Worm (Caenorhabditis elegans): Measurements from ENCODE around the gene tbx-2.

tbx-2 gene

ce11 chrIII:5145874-5146273 is 9.8 kb upstream of the tbx-2 start:
- TF ChIP-seq lin-14 (GFP tag; optimal IDR thresholded peaks at IDR 0.05) (no peak), efl-1 (optimal IDR thresholded peaks at IDR 0.05) (no peak), efl-1 (GFP tag; optimal IDR thresholded peaks at IDR 0.05 in 1 of 2) (peak in 1 of 2 experiments; percentile 92), jun-1 (tag; optimal IDR thresholded peaks at IDR 0.05) (no peak), zag-1 (tag; optimal IDR thresholded peaks at IDR 0.05) (no peak), lin-13 (GFP tag; optimal IDR thresholded peaks at IDR 0.05) (no peak), nhr-19 (GFP tag; conservative IDR thresholded peaks at IDR 0.05) (no peak), unc-86 (tag; optimal IDR thresholded peaks at IDR 0.05) (no peak), elt-2 (tag; optimal IDR thresholded peaks at IDR 0.05) (peak; percentile 11), nhr-84 (tag; optimal IDR thresholded peaks at IDR 0.05) (no peak)

DNA sequence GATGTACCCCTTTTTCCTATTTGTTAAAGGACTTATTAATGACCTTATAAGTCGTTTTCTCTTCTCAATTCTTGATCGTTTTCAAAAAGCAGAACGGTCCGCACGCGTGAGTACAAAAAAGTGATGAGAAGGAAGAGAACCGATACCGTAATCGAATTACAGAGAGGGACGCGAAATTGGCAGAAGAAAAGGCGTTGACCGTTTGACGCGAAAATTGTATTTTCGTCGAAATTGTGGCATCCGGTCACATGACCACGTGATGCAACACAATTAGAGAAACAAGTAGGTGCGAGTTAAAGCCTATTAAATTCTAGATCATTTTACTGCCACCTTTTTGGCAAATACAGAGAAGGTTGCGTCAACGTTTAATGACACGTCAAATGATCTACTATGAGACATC is 8.1 kb upstream of the tbx-2 start:
- TF ChIP-seq lin-39 (tag; optimal IDR thresholded peaks at IDR 0.05) (no peak), hpl-2 (GFP tag; optimal IDR thresholded peaks at IDR 0.05) (no peak), tbx-2 (tag; optimal IDR thresholded peaks at IDR 0.05) (peak; percentile 89), Y116A8C.19 (tag; optimal IDR thresholded peaks at IDR 0.05; ENCODE audit: borderline replicate concordance) (no peak), pax-3 (tag; optimal IDR thresholded peaks at IDR 0.05) (no peak), irx-1 (tag; optimal IDR thresholded peaks at IDR 0.05) (no peak), nhr-237 (tag; optimal IDR thresholded peaks at IDR 0.05) (no peak), nhr-77 (tag; optimal IDR thresholded peaks at IDR 0.05) (no peak), nhr-20 (tag; optimal IDR thresholded peaks at IDR 0.05) (peak; percentile 4), nhr-71 (tag; optimal IDR thresholded peaks at IDR 0.05) (peak; percentile 3), nhr-85 (tag) (peak; percentile 68), fkh-4 (tag; optimal IDR thresholded peaks at IDR 0.05; ENCODE audit: borderline replicate concordance) (no peak), isw-1 (GFP tag; IDR thresholded peaks at IDR 0.05) (no peak), efl-1 (optimal IDR thresholded peaks at IDR 0.05) (no peak), efl-1 (GFP tag; optimal IDR thresholded peaks at IDR 0.05 in 1 of 2) (peak in 1 of 2 experiments; percentile 36), lin-14 (GFP tag; optimal IDR thresholded peaks at IDR 0.05) (peak; percentile 25), grh-1 (GFP tag; IDR thresholded peaks at IDR 0.05) (no peak)

DNA sequence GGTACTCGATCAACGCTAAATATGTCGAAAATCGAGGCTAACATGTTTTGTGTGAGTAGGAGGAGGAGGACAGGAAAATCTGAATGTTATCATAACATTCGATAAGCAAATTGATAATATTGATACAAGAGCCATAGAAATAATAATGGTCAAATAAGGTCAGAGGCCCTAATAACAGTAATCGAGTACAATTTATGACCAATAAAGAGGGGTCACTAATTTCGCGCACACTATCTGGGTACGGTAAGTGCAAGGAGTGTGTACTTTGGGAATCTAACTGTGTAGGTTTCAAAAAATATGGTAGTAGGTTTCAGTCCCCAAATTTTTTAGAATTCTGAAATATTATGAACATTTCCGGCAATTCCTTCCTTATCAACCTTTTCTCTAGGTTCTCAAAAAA is 7.4 kb upstream of the tbx-2 start:
- TF ChIP-seq ceh-82 (tag; optimal IDR thresholded peaks at IDR 0.05): no peak
- TF ChIP-seq hlh-4 (tag; optimal IDR thresholded peaks at IDR 0.05): no peak
- no peak for TF ChIP-seq unc-86 (tag; optimal IDR thresholded peaks at IDR 0.05)
- no peak for TF ChIP-seq pag-3 (tag; optimal IDR thresholded peaks at IDR 0.05; ENCODE audit: borderline replicate concordance, insufficient read depth)
- no peak for TF ChIP-seq dsc-1 (tag; optimal IDR thresholded peaks at IDR 0.05)
- no peak for TF ChIP-seq fkh-8 (tag; optimal IDR thresholded peaks at IDR 0.05)
- TF ChIP-seq ztf-11 (tag; optimal IDR thresholded peaks at IDR 0.05): no peak
- no peak for TF ChIP-seq fkh-10 (GFP tag; optimal IDR thresholded peaks at IDR 0.05)

- TF ChIP-seq ztf-11 (tag; optimal IDR thresholded peaks at IDR 0.05) (no peak), pax-3 (tag; optimal IDR thresholded peaks at IDR 0.05) (no peak), fkh-4 (tag; optimal IDR thresholded peaks at IDR 0.05; ENCODE audit: borderline replicate concordance) (no peak), ztf-4 (tag; optimal IDR thresholded peaks at IDR 0.05) (no peak), efl-1 (optimal IDR thresholded peaks at IDR 0.05) (no peak), efl-1 (GFP tag; optimal IDR thresholded peaks at IDR 0.05 in 1 of 2) (peak in 1 of 2 experiments; percentile 53), grh-1 (GFP tag; IDR thresholded peaks at IDR 0.05) (no peak), ces-1 (GFP tag; optimal IDR thresholded peaks at IDR 0.05) (no peak), alr-1 (tag; optimal IDR thresholded peaks at IDR 0.05; ENCODE audit: borderline replicate concordance) (no peak), lin-14 (GFP tag; optimal IDR thresholded peaks at IDR 0.05) (peak; percentile 37), F16B12.6 (tag; optimal IDR thresholded peaks at IDR 0.05) (no peak), nhr-76 (tag; optimal IDR thresholded peaks at IDR 0.05) (no peak), skn-1 (tag; optimal IDR thresholded peaks at IDR 0.05) (no peak), nhr-19 (GFP tag; conservative IDR thresholded peaks at IDR 0.05) (no peak), C34B4.2 (tag; optimal IDR thresholded peaks at IDR 0.05) (no peak), blmp-1 (tag; optimal IDR thresholded peaks at IDR 0.05) (peak; percentile 17), C16A3.4 (tag; optimal IDR thresholded peaks at IDR 0.05) (no peak), isw-1 (GFP tag; IDR thresholded peaks at IDR 0.05) (no peak), nhr-20 (tag; optimal IDR thresholded peaks at IDR 0.05) (peak; percentile 53), elt-3 (tag; optimal IDR thresholded peaks at IDR 0.05) (peak in 1 of 6 experiments; percentile 28), aly-2 (tag; optimal IDR thresholded peaks at IDR 0.05) (no peak), jun-1 (tag; optimal IDR thresholded peaks at IDR 0.05) (no peak), lir-3 (tag; optimal IDR thresholded peaks at IDR 0.05; ENCODE audit: poor library complexity) (no peak), fkh-8 (tag; optimal IDR thresholded peaks at IDR 0.05) (no peak), hpl-2 (GFP tag; optimal IDR thresholded peaks at IDR 0.05) (no peak), snpc-4 (tag; optimal IDR thresholded peaks at IDR 0.05) (no peak), lin-15B (tag; optimal IDR thresholded peaks at IDR 0.05) (no peak), irx-1 (tag; optimal IDR thresholded peaks at IDR 0.05) (no peak), egl-27 (tag; optimal IDR thresholded peaks at IDR 0.05) (no peak), nhr-71 (tag; optimal IDR thresholded peaks at IDR 0.05) (peak; percentile 47)
Measured at ce11 chrIII:5141935-5142334, 5.8 kb upstream of the tbx-2 start.
